Worm (Caenorhabditis elegans) whole organism, young adult: ENCODE results near the gene rgs-3.

Source experiments
- F52B5.7 ChIP-seq: sonication (generic microtip); optimal IDR thresholded peaks from 2 replicates; lab custom pipeline; 2016; ENCODE audit warnings: mild to moderate bottlenecking, missing genetic modification characterization, missing compliant biosample characterization
- F57C9.4 ChIP-seq: sonication (generic microtip); optimal IDR thresholded peaks from 2 replicates; lab custom pipeline; 2017; ENCODE audit warnings: mild to moderate bottlenecking, missing genetic modification characterization, missing compliant biosample characterization
- ama-1 ChIP-seq, 3 experiments: fragments of 150-350 bp in 1 of 3; sonication (generic microtip) in 2 of 3; optimal IDR thresholded peaks; 2 replicates each; lab custom pipeline; 2014 to 2018; ENCODE audit warnings: missing biosample characterization in 2 of 3, missing genetic modification characterization in 2 of 3, missing genetic modification reagents in 2 of 3
- lsy-27 ChIP-seq: sonication (generic microtip); optimal IDR thresholded peaks from 2 replicates; lab custom pipeline; 2017; ENCODE audit warnings: missing genetic modification characterization, mild to moderate bottlenecking, missing compliant biosample characterization, antibody characterized with exemption, missing genotype, borderline replicate concordance; ENCODE audit not compliant: insufficient read depth

ce11 chrII:6091380-6091779, 8.2 kb upstream of the rgs-3 start, which contains the start of the genes fbf-2 and nspg-3:
- TF ChIP-seq lsy-27 = no peak
- no peak for TF ChIP-seq ama-1 (optimal IDR thresholded peaks at IDR 0.05; lab: Kevin White, UChicago)
- no peak for TF ChIP-seq ama-1 (GFP tag; optimal IDR thresholded peaks at IDR 0.05; lab: Kevin White, UChicago)
- TF ChIP-seq F57C9.4 (tag; lab: Kevin White, UChicago) = no peak
- TF ChIP-seq F52B5.7 (tag; lab: Kevin White, UChicago) = no peak
